Worm (Caenorhabditis elegans): ENCODE results near the gene F58F9.3.

- TF ChIP-seq fos-1 (tag; optimal IDR thresholded peaks at IDR 0.05) (no peak), snpc-4 (tag; optimal IDR thresholded peaks at IDR 0.05) (no peak), C34F6.9 (tag; optimal IDR thresholded peaks at IDR 0.05) (no peak), ama-1 (optimal IDR thresholded peaks at IDR 0.05) (no peak), gmeb-1 (tag; optimal IDR thresholded peaks at IDR 0.05) (no peak), sma-3 (GFP tag; optimal IDR thresholded peaks at IDR 0.05) (no peak), lin-39 (tag; optimal IDR thresholded peaks at IDR 0.05) (no peak), crh-2 (tag; optimal IDR thresholded peaks at IDR 0.05) (no peak)
Observed at ce11 chrIV:6187160-6187559, 45.9 kb upstream of the F58F9.3 start.

Data from whole organism, L2 larva.